Fruit fly (Drosophila melanogaster) whole organism, wandering third instar larva: ENCODE data around the gene iav.

ENCODE experiments used
- Dif ChIP-seq: fragments of 200-275, 200-300 bp; sonication (Bioruptor generic); optimal IDR thresholded peaks from 2 replicates; lab custom pipeline; 2018; ENCODE audit warnings: missing biosample characterization, missing genetic modification characterization; ENCODE audit not compliant: partially characterized antibody
- Sp1 ChIP-seq: fragments of 200-800 bp; sonication (Bioruptor generic); optimal IDR thresholded peaks from 3 replicates; lab custom pipeline; 2019; ENCODE audit warnings: missing biosample characterization, mild to moderate bottlenecking, missing genetic modification characterization, moderate library complexity
- usp ChIP-seq: fragments of >200 bp; optimal IDR thresholded peaks from 2 replicates; lab custom pipeline; 2017; ENCODE audit warnings: missing biosample characterization, missing genetic modification characterization

DNA sequence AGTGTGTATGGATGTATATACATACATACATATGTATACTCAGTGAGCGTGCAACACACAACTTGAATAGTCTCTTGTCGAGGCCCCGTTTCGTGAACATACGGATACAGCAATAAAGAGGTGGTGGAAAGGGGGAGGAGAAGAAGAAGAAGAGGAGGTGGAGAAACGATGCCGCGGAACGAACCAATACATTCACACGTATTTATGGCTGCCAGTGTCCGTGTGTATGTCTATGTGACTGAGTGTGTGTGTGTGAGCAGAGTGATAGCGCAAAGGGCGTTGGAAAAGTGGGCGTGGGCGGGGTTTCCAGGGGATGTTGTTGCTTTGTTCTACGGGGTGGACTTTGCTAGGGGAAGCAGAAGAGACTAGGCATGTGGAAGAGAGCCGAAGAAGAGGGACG, 39.6 kb downstream of the iav start:
- no peak for TF ChIP-seq usp (GFP tag; lab: Kevin White, UChicago)
- peak; percentile 31 for TF ChIP-seq Dif (GFP tag; lab: Kevin White, UChicago)
- TF ChIP-seq Sp1, result peak; percentile 45
